Fruit fly (Drosophila melanogaster) whole organism, embryonic: ENCODE data around the gene CG7304.

Experiments used
- CG13775 ChIP-seq: fragments of 200-800 bp; sonication (Bioruptor generic); optimal IDR thresholded peaks from 3 replicates; lab custom pipeline; 2017; ENCODE audit warnings: missing biosample characterization, mild to moderate bottlenecking, missing genetic modification characterization
- CG8478 ChIP-seq: fragments of >200 bp; optimal IDR thresholded peaks from 2 replicates; lab custom pipeline; 2018

- TF ChIP-seq CG8478 (no peak), CG13775 (no peak)
Measured at dm6 chr3L:15726799-15727198, 47.3 kb downstream of the CG7304 start.
